1 worm cellular context compared by ENCODE assay signal in the genomic region with DNA sequence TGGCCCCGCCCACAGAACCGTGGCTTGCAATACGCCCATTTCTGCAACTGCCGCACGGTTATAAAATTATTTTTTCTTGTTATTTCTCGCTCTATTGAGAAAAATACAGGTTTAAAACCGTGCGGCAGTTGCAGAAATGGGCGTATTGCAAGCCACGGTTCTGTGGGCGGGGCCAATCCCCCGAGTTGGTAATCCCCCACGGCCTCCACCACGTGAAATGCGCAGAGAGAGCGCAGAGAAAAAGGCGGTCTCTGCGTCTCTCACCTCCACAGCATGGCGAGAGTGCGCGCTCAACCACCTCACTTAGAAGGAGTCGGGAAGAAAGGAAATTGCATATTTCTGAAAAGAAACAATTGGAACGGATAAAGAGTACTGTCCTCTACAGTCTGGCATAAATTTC.
TF ChIP-seq lines count a peak whose summit lies in the region.
"Not testable (repeated sequence)": the region's sequence is repeated elsewhere in the genome, so short reads cannot be mapped to it uniquely, and the experiment has no call there.

No protein-coding gene starts in this region.

TF ChIP-seq in whole organism, L4 larva, 104 proteins besides CTCF, POLR2A, EP300 and RAD21 (continued from another document):
- TF ChIP-seq D1046.2 (GFP tag; IDR thresholded peaks at IDR 0.05; lab: Robert Waterston, UW) (peak; percentile 73; the same call in 1 of the 2 replicates), mdt-29 (GFP tag; IDR thresholded peaks at IDR 0.05; lab: Robert Waterston, UW) (peak; percentile 75), php-3 (GFP tag; IDR thresholded peaks at IDR 0.05; lab: Robert Waterston, UW) (peak; percentile 82), Y75B8A.6 (GFP tag; IDR thresholded peaks at IDR 0.05; lab: Robert Waterston, UW) (0 out of 2 replicates have a peak, but pooled peaks have one; percentile 33), vab-7 (GFP tag; IDR thresholded peaks at IDR 0.05; lab: Robert Waterston, UW) (peak; percentile 81; the same call in 1 of the 2 replicates), lin-38 (GFP tag; IDR thresholded peaks at IDR 0.05; lab: Robert Waterston, UW) (peak; percentile 90), set-16 (GFP tag; IDR thresholded peaks at IDR 0.05; lab: Robert Waterston, UW) (peak; percentile 94), nhr-42 (GFP tag; IDR thresholded peaks at IDR 0.05; lab: Robert Waterston, UW) (peak; percentile 93), ctbp-1 (GFP tag; IDR thresholded peaks at IDR 0.05; lab: Robert Waterston, UW) (peak; percentile 95), dmd-9 (GFP tag; IDR thresholded peaks at IDR 0.05; lab: Robert Waterston, UW) (0 out of 2 replicates have a peak, but pooled peaks have one; percentile 64), ceh-44 (GFP tag; IDR thresholded peaks at IDR 0.05; lab: Robert Waterston, UW) (peak; percentile 86), saeg-2 (GFP tag; IDR thresholded peaks at IDR 0.05; lab: Robert Waterston, UW) (peak; percentile 79), pha-4 (GFP tag; IDR thresholded peaks at IDR 0.05; lab: Robert Waterston, UW) (peak; percentile 80), dmd-6 (GFP tag; IDR thresholded peaks at IDR 0.05; lab: Robert Waterston, UW) (peak; percentile 89), arid-1 (GFP tag; conservative IDR thresholded peaks at IDR 0.05; lab: Robert Waterston, UW) (peak; percentile 79; the same call in 1 of the 2 replicates)
- TF ChIP-seq pha-4 (tag; optimal IDR thresholded peaks at IDR 0.05; lab: Kevin White, UChicago) = not testable (repeated sequence)
TF ChIP-seq in whole organism, L4 larva: peak in this region for 27; not testable (repeated sequence) for 77.
